Fruit fly (Drosophila melanogaster) whole organism: ENCODE results near the gene CG10254.

ENCODE experiments used
- CG8478 ChIP-seq: fragments of >200 bp; optimal IDR thresholded peaks from 2 replicates; lab custom pipeline; 2018; ENCODE audit warnings: inconsistent platforms
- Dll ChIP-seq: fragments of >200 bp; optimal IDR thresholded peaks from 2 replicates; lab custom pipeline; 2017
- EcR ChIP-seq, 2 experiments: fragments of >200 bp; optimal IDR thresholded peaks; 2 replicates each; lab custom pipeline; 2017; ENCODE audit warnings: missing biosample characterization in 2 of 2, missing genetic modification characterization in 2 of 2, missing genetic modification reagents in 2 of 2
- pan ChIP-seq: fragments of >200 bp; optimal IDR thresholded peaks from 2 replicates; lab custom pipeline; 2017
- psq ChIP-seq: fragments of >200 bp; optimal IDR thresholded peaks from 2 replicates; lab custom pipeline; 2017
- usp ChIP-seq: fragments of >200 bp; optimal IDR thresholded peaks from 2 replicates; lab custom pipeline; 2017; ENCODE audit warnings: missing biosample characterization, missing genetic modification characterization, mixed read lengths

DNA sequence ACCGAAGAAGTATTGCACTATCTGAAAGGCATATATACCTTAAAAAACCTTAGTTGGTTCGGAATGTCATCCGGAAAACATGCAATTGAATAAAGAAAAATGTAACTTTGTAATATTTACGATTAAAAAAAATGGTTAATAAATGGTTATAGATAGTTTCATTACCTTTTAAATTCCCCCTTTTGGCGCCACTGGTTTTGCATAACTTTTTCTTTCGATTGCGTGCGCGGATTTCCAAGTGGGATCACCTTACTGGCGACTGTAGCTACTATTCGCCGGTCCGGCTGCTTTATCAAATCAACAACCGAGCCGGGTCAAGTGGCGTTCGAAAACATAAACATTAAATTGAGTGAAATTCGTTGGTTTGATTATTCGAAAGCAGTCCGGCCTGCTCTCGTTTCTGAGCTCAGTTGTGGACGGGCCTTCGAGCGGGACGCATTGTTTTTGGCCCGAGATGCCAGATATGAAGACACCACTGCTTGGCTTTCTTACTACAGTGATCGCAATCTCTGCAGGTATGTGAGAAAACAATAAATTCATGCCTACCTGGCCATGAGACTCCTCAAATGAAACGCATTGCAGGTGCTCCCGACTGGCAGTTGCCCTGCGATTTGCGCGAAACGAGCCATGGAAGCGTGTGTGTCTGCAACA lies 9.7 kb upstream of the CG10254 start, which contains the start of gene Gba1b:
- no peak for TF ChIP-seq psq
- TF ChIP-seq CG8478 (lab: Kevin White, UChicago), result no peak
- no peak for TF ChIP-seq pan (lab: Kevin White, UChicago)
- no peak for TF ChIP-seq Dll
- no peak for TF ChIP-seq EcR (GFP tag; optimal IDR thresholded peaks at IDR 0.05; lab: Kevin White, UChicago)
- TF ChIP-seq usp (GFP tag; lab: Kevin White, UChicago), result no peak
